Fruit fly (Drosophila melanogaster) whole organism, embryonic: ENCODE data around the gene Art2.

Experiments used
- Atf3 ChIP-seq: fragments of 200-800 bp; sonication (Bioruptor generic); optimal IDR thresholded peaks from 3 replicates; lab custom pipeline; 2016; ENCODE audit warnings: missing biosample characterization, missing genetic modification characterization
- Atf6 ChIP-seq: fragments of 200-800 bp; sonication (Bioruptor generic); IDR thresholded peaks from 2 replicates; pipeline ENCODE4 v1.3.6; 2022; ENCODE audit warnings: missing biosample characterization, missing genetic modification characterization
- Bdp1 ChIP-seq: fragments of 200-800 bp; sonication (Bioruptor generic); optimal IDR thresholded peaks from 3 replicates; lab custom pipeline; 2016; ENCODE audit warnings: missing biosample characterization, missing genetic modification characterization
- CG10147 ChIP-seq: fragments of 200-800 bp; sonication (Bioruptor generic); optimal IDR thresholded peaks from 2 replicates; lab custom pipeline; 2019; ENCODE audit warnings: missing biosample characterization, mild to moderate bottlenecking, missing genetic modification characterization, moderate library complexity
- CG11504 ChIP-seq: fragments of 200-800 bp; sonication (Bioruptor generic); optimal IDR thresholded peaks from 3 replicates; lab custom pipeline; 2019; ENCODE audit warnings: missing biosample characterization, mild to moderate bottlenecking, missing genetic modification characterization, moderate library complexity
- CG14050 ChIP-seq: fragments of 200-800 bp; sonication (Bioruptor generic); IDR thresholded peaks from 3 replicates; pipeline ENCODE4 v1.3.6; 2022; ENCODE audit warnings: missing biosample characterization, missing genetic modification characterization
- CG14441 ChIP-seq: fragments of 200-800 bp; sonication (Bioruptor generic); IDR thresholded peaks from 2 replicates; pipeline ENCODE4 v1.3.6; 2022; ENCODE audit warnings: missing biosample characterization, missing genetic modification characterization
- CG16815 ChIP-seq: fragments of 200-800 bp; sonication (Bioruptor generic); optimal IDR thresholded peaks from 3 replicates; lab custom pipeline; 2017; ENCODE audit warnings: missing biosample characterization, mild to moderate bottlenecking, missing genetic modification characterization
- CG17186 ChIP-seq: fragments of 200-800 bp; sonication (Bioruptor generic); optimal IDR thresholded peaks from 3 replicates; lab custom pipeline; 2017; ENCODE audit warnings: missing biosample characterization, missing genetic modification reagents, missing genetic modification characterization
- CG17385 ChIP-seq: fragments of 200-800 bp; sonication (Bioruptor generic); optimal IDR thresholded peaks from 3 replicates; lab custom pipeline; 2018; ENCODE audit warnings: missing biosample characterization, mild to moderate bottlenecking, missing genetic modification characterization
- CG17829 ChIP-seq: fragments of 200-800 bp; optimal IDR thresholded peaks from 2 replicates; lab custom pipeline; 2019; ENCODE audit warnings: missing biosample characterization, mild to moderate bottlenecking, missing genetic modification characterization, moderate library complexity
- CG2875 ChIP-seq: fragments of 200-800 bp; sonication (Bioruptor generic); optimal IDR thresholded peaks from 2 replicates; lab custom pipeline; 2017; ENCODE audit warnings: missing biosample characterization, mild to moderate bottlenecking, missing genetic modification characterization, missing genetic modification reagents
- CG32772 ChIP-seq: fragments of 200-800 bp; sonication (Bioruptor generic); IDR thresholded peaks from 2 replicates; pipeline ENCODE4 v1.3.6; 2022; ENCODE audit warnings: missing biosample characterization, missing genetic modification characterization
- CG3847 ChIP-seq: fragments of 200-800 bp; sonication (Bioruptor generic); IDR thresholded peaks from 2 replicates; pipeline ENCODE4 v1.3.6; 2022; ENCODE audit warnings: missing biosample characterization, missing genetic modification characterization
- CG4617 ChIP-seq: fragments of 200-800 bp; sonication (Bioruptor generic); optimal IDR thresholded peaks from 3 replicates; lab custom pipeline; 2016; ENCODE audit warnings: missing biosample characterization, missing genetic modification characterization, borderline replicate concordance
- CG4730 ChIP-seq: fragments of 200-800 bp; sonication (Bioruptor generic); IDR thresholded peaks from 2 replicates; pipeline ENCODE4 v1.3.6; 2022; ENCODE audit warnings: missing biosample characterization, missing genetic modification characterization
- CG7271 ChIP-seq: fragments of 200-800 bp; sonication (Bioruptor generic); optimal IDR thresholded peaks from 2 replicates; lab custom pipeline; 2018; ENCODE audit warnings: missing biosample characterization, mild to moderate bottlenecking, missing genetic modification characterization, moderate library complexity
- CG8478 ChIP-seq: fragments of >200 bp; optimal IDR thresholded peaks from 2 replicates; lab custom pipeline; 2018
- CkIIα-i1 ChIP-seq: fragments of 200-800 bp; sonication (Bioruptor generic); IDR thresholded peaks from 2 replicates; pipeline ENCODE4 v1.3.6; 2022; ENCODE audit warnings: missing biosample characterization, missing genetic modification characterization
- D19A ChIP-seq: fragments of 200-800 bp; optimal IDR thresholded peaks from 3 replicates; lab custom pipeline; 2019; ENCODE audit warnings: missing biosample characterization, mild to moderate bottlenecking, missing genetic modification characterization, moderate library complexity
- Dfd ChIP-seq, 2 experiments: fragments of >200 bp; optimal IDR thresholded peaks; 2 replicates each; lab custom pipeline; 2017; ENCODE audit warnings: missing biosample characterization in 2 of 2, missing genetic modification characterization in 2 of 2
- Dll ChIP-seq: fragments of 200-800 bp; sonication (Bioruptor generic); IDR thresholded peaks from 4 replicates; pipeline ENCODE4 v1.3.6; 2022; ENCODE audit warnings: missing biosample characterization, missing genetic modification characterization; ENCODE audit not compliant: partially characterized antibody
- E2f1 ChIP-seq: fragments of 200-800 bp; sonication (Bioruptor generic); IDR thresholded peaks from 2 replicates; pipeline ENCODE4 v1.3.6; 2022; ENCODE audit warnings: missing biosample characterization, missing genetic modification characterization
- Fer2 ChIP-seq: fragments of 200-800 bp; sonication (Bioruptor generic); optimal IDR thresholded peaks from 2 replicates; lab custom pipeline; 2018; ENCODE audit warnings: missing biosample characterization, mild to moderate bottlenecking, missing genetic modification characterization, moderate library complexity
- GATAe ChIP-seq: fragments of 200-800 bp; sonication (Bioruptor generic); conservative IDR thresholded peaks from 2 replicates; pipeline ENCODE4 v1.3.6; 2022; ENCODE audit warnings: missing biosample characterization, missing genetic modification characterization
- HHEX ChIP-seq: fragments of 200-800 bp; sonication (Bioruptor generic); optimal IDR thresholded peaks from 3 replicates; lab custom pipeline; 2017; ENCODE audit warnings: missing biosample characterization, mild to moderate bottlenecking, missing genetic modification characterization, missing genetic modification reagents
- HmgZ ChIP-seq: fragments of 200-800 bp; sonication (Bioruptor generic); optimal IDR thresholded peaks from 2 replicates; lab custom pipeline; 2018; ENCODE audit warnings: missing biosample characterization, mild to moderate bottlenecking, missing genetic modification characterization
- Hr51 ChIP-seq, 2 experiments: fragments of 200-800 bp; sonication (Bioruptor generic); optimal IDR thresholded peaks; 2 replicates in 1 of 2; 3 replicates in 1 of 2; lab custom pipeline; 2016 to 2018; ENCODE audit warnings: missing biosample characterization in 2 of 2, missing genetic modification characterization in 2 of 2, mild to moderate bottlenecking in 1 of 2, moderate library complexity in 1 of 2
- Hsf ChIP-seq: fragments of 200-800 bp; sonication (Bioruptor generic); optimal IDR thresholded peaks from 3 replicates; lab custom pipeline; 2016; ENCODE audit warnings: missing biosample characterization, missing genetic modification characterization
- Ravus ChIP-seq: fragments of 200-800 bp; sonication (Bioruptor generic); IDR thresholded peaks from 2 replicates; pipeline ENCODE4 v1.3.6; 2022; ENCODE audit warnings: missing biosample characterization, missing genetic modification characterization
- Ssrp ChIP-seq: fragments of 200-800 bp; sonication (Bioruptor generic); optimal IDR thresholded peaks from 2 replicates; lab custom pipeline; 2018; ENCODE audit warnings: missing biosample characterization, mild to moderate bottlenecking, missing genetic modification characterization, moderate library complexity
- abd-A ChIP-seq: fragments of 200-800 bp; sonication (Bioruptor generic); optimal IDR thresholded peaks from 3 replicates; lab custom pipeline; 2019; ENCODE audit warnings: missing biosample characterization, mild to moderate bottlenecking, missing genetic modification characterization, moderate library complexity
- ara ChIP-seq: fragments of 200-800 bp; sonication (Bioruptor generic); IDR thresholded peaks from 2 replicates; pipeline ENCODE4 v1.3.6; 2022; ENCODE audit warnings: missing biosample characterization, missing genetic modification characterization
- bcd ChIP-seq: fragments of 200-800 bp; sonication (Bioruptor generic); optimal IDR thresholded peaks from 2 replicates; lab custom pipeline; 2017; ENCODE audit warnings: missing biosample characterization, mild to moderate bottlenecking, missing genetic modification characterization
- bsh ChIP-seq, 2 experiments: fragments of 200-800 bp; sonication (Bioruptor generic); optimal IDR thresholded peaks; 2 replicates each; lab custom pipeline; 2017 to 2018; ENCODE audit warnings: mild to moderate bottlenecking in 2 of 2, missing biosample characterization in 2 of 2, missing genetic modification characterization in 2 of 2, moderate library complexity in 1 of 2
- chm ChIP-seq: fragments of 200-800 bp; sonication (Bioruptor generic); IDR thresholded peaks from 2 replicates; pipeline ENCODE4 v1.3.6; 2022; ENCODE audit warnings: missing biosample characterization, missing genetic modification characterization
- croc ChIP-seq: fragments of 200-800 bp; sonication (Bioruptor generic); conservative IDR thresholded peaks from 3 replicates; pipeline ENCODE4 v1.3.6; 2022; ENCODE audit warnings: missing biosample characterization, missing genetic modification characterization
- fd96Cb ChIP-seq: fragments of 200-800 bp; sonication (Bioruptor generic); optimal IDR thresholded peaks from 2 replicates; lab custom pipeline; 2018; ENCODE audit warnings: missing biosample characterization, mild to moderate bottlenecking, missing genetic modification characterization, moderate library complexity
- fru ChIP-seq: fragments of >200 bp; optimal IDR thresholded peaks from 2 replicates; lab custom pipeline; 2017
- hth ChIP-seq: fragments of >200 bp; optimal IDR thresholded peaks from 2 replicates; lab custom pipeline; 2017; ENCODE audit warnings: inconsistent platforms
- ind ChIP-seq: fragments of 200-800 bp; sonication (Bioruptor generic); optimal IDR thresholded peaks from 3 replicates; lab custom pipeline; 2016; ENCODE audit warnings: missing biosample characterization, missing genetic modification characterization
- lilli ChIP-seq: fragments of 200-800 bp; sonication (Bioruptor generic); optimal IDR thresholded peaks from 3 replicates; lab custom pipeline; 2016; ENCODE audit warnings: missing biosample characterization, missing genetic modification characterization
- odd ChIP-seq: fragments of 200-800 bp; sonication (Bioruptor generic); optimal IDR thresholded peaks from 2 replicates; lab custom pipeline; 2017; ENCODE audit warnings: missing biosample characterization, mild to moderate bottlenecking, missing genetic modification characterization
- org-1 ChIP-seq: fragments of 200-800 bp; sonication (Bioruptor generic); optimal IDR thresholded peaks from 2 replicates; lab custom pipeline; 2017; ENCODE audit warnings: missing biosample characterization, missing genetic modification characterization
- ranshi ChIP-seq: fragments of 200-800 bp; sonication (Bioruptor generic); IDR thresholded peaks from 2 replicates; pipeline ENCODE4 v1.3.6; 2022; ENCODE audit warnings: missing biosample characterization, missing genetic modification characterization
- row ChIP-seq: fragments of 200-800 bp; sonication (Bioruptor generic); IDR thresholded peaks from 3 replicates; pipeline ENCODE4 v1.3.6; 2022; ENCODE audit warnings: missing biosample characterization, missing genetic modification characterization
- sima ChIP-seq: fragments of 200-800 bp; sonication (Bioruptor generic); optimal IDR thresholded peaks from 2 replicates; lab custom pipeline; 2016; ENCODE audit warnings: missing biosample characterization, missing genetic modification characterization
- sisA ChIP-seq: fragments of 200-800 bp; sonication (Bioruptor generic); IDR thresholded peaks from 2 replicates; pipeline ENCODE4 v1.3.6; 2022; ENCODE audit warnings: missing biosample characterization, missing genetic modification characterization
- tap ChIP-seq: fragments of 200-800 bp; optimal IDR thresholded peaks from 3 replicates; lab custom pipeline; 2019; ENCODE audit warnings: missing biosample characterization, mild to moderate bottlenecking, missing genetic modification characterization, moderate library complexity
- tgo ChIP-seq: fragments of 200-800 bp; sonication (Bioruptor generic); IDR thresholded peaks from 3 replicates; pipeline ENCODE4 v1.3.6; 2022; ENCODE audit warnings: missing biosample characterization, missing genetic modification characterization
- wor ChIP-seq: fragments of 200-800 bp; sonication (Bioruptor generic); IDR thresholded peaks from 2 replicates; pipeline ENCODE4 v1.3.6; 2022; ENCODE audit warnings: missing biosample characterization, missing genetic modification characterization
- zen ChIP-seq: fragments of 200-800 bp; sonication (Bioruptor generic); optimal IDR thresholded peaks from 3 replicates; lab custom pipeline; 2018; ENCODE audit warnings: missing biosample characterization, mild to moderate bottlenecking, missing genetic modification characterization, moderate library complexity

Art2 gene

DNA sequence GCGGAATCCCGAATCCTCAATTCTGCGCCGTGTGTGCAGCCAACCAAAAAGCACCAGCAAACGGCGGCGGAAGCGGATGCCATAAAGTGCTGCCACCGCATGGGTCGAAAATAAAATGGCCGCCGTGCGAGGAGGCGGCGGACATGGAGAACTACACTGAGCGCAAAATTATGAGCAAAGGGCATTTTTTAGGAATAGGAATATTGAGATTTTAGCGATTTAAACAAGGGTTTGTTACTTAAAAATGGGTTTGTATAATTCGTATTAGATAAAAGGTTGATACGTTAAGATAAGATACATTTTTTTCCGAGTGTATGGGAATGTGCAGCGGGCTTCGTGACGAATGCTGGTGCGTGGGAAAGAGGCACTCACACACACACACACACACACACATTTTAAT lies 11.4 kb upstream of the Art2 start (continued):
- TF ChIP-seq CG10147 (GFP tag; lab: Kevin White, UChicago) (peak; percentile 3), ranshi (GFP tag; lab: Robert Waterston, UW) (0 out of 2 replicates have a peak, but pooled peaks have one; percentile 38), Bdp1 (GFP tag; lab: Kevin White, UChicago) (no peak), CG11504 (tag; lab: Kevin White, UChicago) (peak; percentile 66), Fer2 (no peak), Dfd (GFP tag; optimal IDR thresholded peaks at IDR 0.05; lab: Kevin White, UChicago) (no peak), CG2875 (GFP tag; lab: Kevin White, UChicago) (peak; percentile 25), sisA (peak; percentile 34), D19A (peak; percentile 7), CG4617 (no peak), chm (GFP tag; lab: Robert Waterston, UW) (no peak), tgo (GFP tag; lab: Robert Waterston, UW) (peak; percentile 31; the same call in 1 of the 3 replicates), abd-A (tag; lab: Kevin White, UChicago) (no peak), tap (peak; percentile 42), wor (GFP tag; lab: Robert Waterston, UW) (no peak), Hr51 (GFP tag; optimal IDR thresholded peaks at IDR 0.05; lab: Kevin White, UChicago) (peak in 1 of 2 experiments; percentile 30), bcd (peak; percentile 40), ind (peak; percentile 38), odd (GFP tag; lab: Kevin White, UChicago) (no peak), fd96Cb (tag; lab: Kevin White, UChicago) (peak; percentile 19), CG17186 (GFP tag; lab: Kevin White, UChicago) (no peak), bsh (GFP tag; optimal IDR thresholded peaks at IDR 0.05; lab: Kevin White, UChicago) (peak in 1 of 2 experiments; percentile 50), CG14050 (GFP tag; lab: Robert Waterston, UW) (peak; percentile 39; the same call in 1 of the 3 replicates), CG17829 (tag; lab: Kevin White, UChicago) (peak; percentile 48), GATAe (GFP tag; lab: Robert Waterston, UW) (no peak), Hsf (GFP tag; lab: Kevin White, UChicago) (peak; percentile 24), CkIIα-i1 (GFP tag; lab: Robert Waterston, UW) (no peak), CG32772 (GFP tag; lab: Robert Waterston, UW) (0 out of 2 replicates have a peak, but pooled peaks have one; percentile 24), Ravus (GFP tag; lab: Robert Waterston, UW) (no peak), E2f1 (GFP tag; lab: Robert Waterston, UW) (peak; percentile 40), Dll (GFP tag; lab: Robert Waterston, UW) (no peak), Atf3 (GFP tag; lab: Kevin White, UChicago) (no peak), row (peak; percentile 46), org-1 (GFP tag; lab: Kevin White, UChicago) (peak; percentile 14), Ssrp (tag; lab: Kevin White, UChicago) (peak; percentile 30), CG4730 (GFP tag; lab: Robert Waterston, UW) (peak; percentile 30; the same call in 1 of the 2 replicates), fru (no peak), CG17385 (peak; percentile 14), croc (GFP tag; lab: Robert Waterston, UW) (0 out of 3 replicates have a peak, but pooled peaks have one; percentile 16), ara (GFP tag; lab: Robert Waterston, UW) (peak; percentile 21; the same call in 1 of the 2 replicates), CG16815 (no peak), CG7271 (no peak), zen (peak; percentile 31), Atf6 (peak; percentile 35; the same call in 1 of the 2 replicates), CG14441 (GFP tag; lab: Robert Waterston, UW) (peak; percentile 51; the same call in 1 of the 2 replicates), lilli (GFP tag; lab: Kevin White, UChicago) (peak; percentile 10), sima (GFP tag; lab: Kevin White, UChicago) (no peak), HmgZ (tag; lab: Kevin White, UChicago) (peak; percentile 4), hth (lab: Kevin White, UChicago) (no peak), CG8478 (lab: Kevin White, UChicago) (no peak), CG3847 (GFP tag; lab: Robert Waterston, UW) (0 out of 2 replicates have a peak, but pooled peaks have one; percentile 14), HHEX (peak; percentile 40)
